Fruit fly (Drosophila melanogaster) whole organism, wandering third instar larva: ENCODE results near the gene sphinx1.

Experiments used
- Abd-B ChIP-seq: fragments of >200 bp; optimal IDR thresholded peaks from 2 replicates; lab custom pipeline; 2017; ENCODE audit warnings: missing biosample characterization, missing genetic modification characterization
- CG32264 ChIP-seq: fragments of 200-800 bp; sonication (Bioruptor generic); optimal IDR thresholded peaks from 2 replicates; lab custom pipeline; 2016; ENCODE audit warnings: missing biosample characterization, missing genetic modification characterization
- CrebA ChIP-seq: fragments of 200-800 bp; sonication (Bioruptor generic); optimal IDR thresholded peaks from 2 replicates; lab custom pipeline; 2016; ENCODE audit warnings: missing biosample characterization, mild to moderate bottlenecking, missing genetic modification characterization, borderline replicate concordance
- Dfd ChIP-seq: fragments of >200 bp; optimal IDR thresholded peaks from 2 replicates; lab custom pipeline; 2017; ENCODE audit warnings: missing biosample characterization, missing genetic modification characterization
- Dif ChIP-seq: fragments of 200-275, 200-300 bp; sonication (Bioruptor generic); optimal IDR thresholded peaks from 2 replicates; lab custom pipeline; 2018; ENCODE audit warnings: missing biosample characterization, missing genetic modification characterization; ENCODE audit not compliant: partially characterized antibody
- GATAd ChIP-seq: sonication (Bioruptor generic); optimal IDR thresholded peaks from 2 replicates; lab custom pipeline; 2016; ENCODE audit warnings: missing biosample characterization, missing genetic modification characterization
- Hnf4 ChIP-seq: fragments of 200-800 bp; sonication (Bioruptor generic); optimal IDR thresholded peaks from 2 replicates; lab custom pipeline; 2016; ENCODE audit warnings: missing biosample characterization, mild to moderate bottlenecking, missing genetic modification characterization
- Hr78 ChIP-seq: fragments of >200 bp; optimal IDR thresholded peaks from 2 replicates; lab custom pipeline; 2017; ENCODE audit warnings: missing biosample characterization, missing genetic modification characterization
- Jra ChIP-seq: sonication (Bioruptor generic); optimal IDR thresholded peaks from 2 replicates; lab custom pipeline; 2016; ENCODE audit warnings: missing biosample characterization, missing genetic modification characterization
- Mio ChIP-seq: sonication (Bioruptor generic); optimal IDR thresholded peaks from 2 replicates; lab custom pipeline; 2016; ENCODE audit warnings: missing biosample characterization, missing genetic modification characterization
- Myc ChIP-seq: fragments of >200 bp; optimal IDR thresholded peaks from 2 replicates; lab custom pipeline; 2017
- N ChIP-seq: fragments of >200 bp; optimal IDR thresholded peaks from 2 replicates; lab custom pipeline; 2018; ENCODE audit warnings: missing biosample characterization, missing external identifiers, missing genetic modification characterization
- OdsH ChIP-seq: fragments of 200-800 bp; sonication (Bioruptor generic); optimal IDR thresholded peaks from 2 replicates; lab custom pipeline; 2016; ENCODE audit warnings: missing biosample characterization, mild to moderate bottlenecking, missing genetic modification characterization
- Rel ChIP-seq, 2 experiments: fragments of 200-800 bp; sonication (Bioruptor generic) in 1 of 2; optimal IDR thresholded peaks; 2 replicates in 1 of 2; 3 replicates in 1 of 2; lab custom pipeline; 2016 to 2019; ENCODE audit warnings: mild to moderate bottlenecking in 2 of 2, missing biosample characterization in 2 of 2, missing genetic modification characterization in 2 of 2, moderate library complexity in 1 of 2
- Sp1 ChIP-seq: fragments of 200-800 bp; sonication (Bioruptor generic); optimal IDR thresholded peaks from 3 replicates; lab custom pipeline; 2019; ENCODE audit warnings: missing biosample characterization, mild to moderate bottlenecking, missing genetic modification characterization, moderate library complexity
- Vsx2 ChIP-seq: fragments of 200-300, 225-300 bp; sonication (Bioruptor generic); optimal IDR thresholded peaks from 2 replicates; lab custom pipeline; 2018; ENCODE audit warnings: missing biosample characterization, missing genetic modification characterization; ENCODE audit not compliant: partially characterized antibody
- br ChIP-seq: fragments of 200-800 bp; sonication (Bioruptor generic); optimal IDR thresholded peaks from 2 replicates; lab custom pipeline; 2016; ENCODE audit warnings: missing biosample characterization, missing genetic modification characterization
- brk ChIP-seq: fragments of 200-800 bp; sonication (Bioruptor generic); optimal IDR thresholded peaks from 2 replicates; lab custom pipeline; 2016; ENCODE audit warnings: missing biosample characterization, mild to moderate bottlenecking, missing genetic modification characterization
- dl ChIP-seq, 2 experiments: fragments of 175-275, 200-275 bp in 1 of 2; fragments of 200-275 bp in 1 of 2; sonication (Bioruptor generic); optimal IDR thresholded peaks; lab custom pipeline; 2018; ENCODE audit warnings: mild to moderate bottlenecking in 2 of 2, missing biosample characterization in 2 of 2, missing genetic modification characterization in 2 of 2, moderate library complexity in 2 of 2; ENCODE audit not compliant: partially characterized antibody in 2 of 2, insufficient read depth in 1 of 2
- dmrt93B ChIP-seq: fragments of 200-800 bp; sonication (Bioruptor generic); optimal IDR thresholded peaks from 2 replicates; lab custom pipeline; 2018; ENCODE audit warnings: missing biosample characterization, mild to moderate bottlenecking, missing genetic modification characterization
- dsf ChIP-seq: sonication (Bioruptor generic); optimal IDR thresholded peaks from 2 replicates; lab custom pipeline; 2016; ENCODE audit warnings: missing biosample characterization, missing genetic modification characterization, borderline replicate concordance
- ey ChIP-seq: fragments of 200-800 bp; sonication (Bioruptor generic); optimal IDR thresholded peaks from 2 replicates; lab custom pipeline; 2016; ENCODE audit warnings: missing biosample characterization, missing genetic modification characterization
- foxo ChIP-seq, 2 experiments: fragments of 200-800 bp; sonication (Bioruptor generic); optimal IDR thresholded peaks; 2 replicates in 1 of 2; 3 replicates in 1 of 2; lab custom pipeline; 2016 to 2017; ENCODE audit warnings: missing biosample characterization in 2 of 2, missing genetic modification characterization in 2 of 2
- h ChIP-seq: fragments of 200-800 bp; sonication (Bioruptor generic); optimal IDR thresholded peaks from 3 replicates; lab custom pipeline; 2016; ENCODE audit warnings: missing biosample characterization, mild to moderate bottlenecking, missing genetic modification characterization
- jim ChIP-seq: fragments of 175-275, 200-325 bp; sonication (Bioruptor generic); optimal IDR thresholded peaks from 2 replicates; lab custom pipeline; 2016; ENCODE audit warnings: missing biosample characterization, mild to moderate bottlenecking, missing genetic modification characterization
- lola ChIP-seq: fragments of >200 bp; optimal IDR thresholded peaks from 2 replicates; lab custom pipeline; 2017; ENCODE audit warnings: missing biosample characterization, missing genetic modification characterization
- pan ChIP-seq: fragments of >200 bp; optimal IDR thresholded peaks from 2 replicates; lab custom pipeline; 2017
- psq ChIP-seq: fragments of 200-800 bp; sonication (Bioruptor generic); optimal IDR thresholded peaks from 3 replicates; lab custom pipeline; 2017; ENCODE audit warnings: missing biosample characterization, mild to moderate bottlenecking, missing genetic modification characterization, moderate library complexity
- rgr ChIP-seq: fragments of 200-800 bp; sonication (Bioruptor generic); optimal IDR thresholded peaks from 3 replicates; lab custom pipeline; 2016; ENCODE audit warnings: missing biosample characterization, mild to moderate bottlenecking, missing genetic modification characterization
- sage ChIP-seq: fragments of 200-800 bp; sonication (Bioruptor generic); optimal IDR thresholded peaks from 2 replicates; lab custom pipeline; 2016; ENCODE audit warnings: missing biosample characterization, mild to moderate bottlenecking, missing genetic modification characterization
- sv ChIP-seq: fragments of 200-800 bp; sonication (Bioruptor generic); optimal IDR thresholded peaks from 3 replicates; lab custom pipeline; 2016; ENCODE audit warnings: missing biosample characterization, missing genetic modification characterization
- tai ChIP-seq: sonication (Bioruptor generic); optimal IDR thresholded peaks from 2 replicates; lab custom pipeline; 2016; ENCODE audit warnings: missing biosample characterization, missing genetic modification characterization
- usp ChIP-seq: fragments of >200 bp; optimal IDR thresholded peaks from 2 replicates; lab custom pipeline; 2017; ENCODE audit warnings: missing biosample characterization, missing genetic modification characterization
- woc ChIP-seq: sonication (Bioruptor generic); optimal IDR thresholded peaks from 2 replicates; lab custom pipeline; 2016; ENCODE audit warnings: missing biosample characterization, mild to moderate bottlenecking, missing genetic modification characterization

The sphinx1 gene

dm6 chr3L:7439305-7439704 is at the start of gene sphinx1:
TSS of gene sphinx1 (minus strand) at chr3L:7439405.
- TF ChIP-seq Myc (lab: Kevin White, UChicago) (no peak), ey (GFP tag; lab: Kevin White, UChicago) (no peak), Dfd (GFP tag; lab: Kevin White, UChicago) (no peak), jim (GFP tag; lab: Kevin White, UChicago) (no peak), usp (no peak), Hnf4 (GFP tag; lab: Kevin White, UChicago) (no peak), psq (GFP tag; lab: Kevin White, UChicago) (no peak), Mio (GFP tag; lab: Kevin White, UChicago) (no peak), dmrt93B (GFP tag; lab: Kevin White, UChicago) (no peak), Jra (GFP tag; lab: Kevin White, UChicago) (no peak), Vsx2 (GFP tag; lab: Kevin White, UChicago) (no peak), dsf (GFP tag; lab: Kevin White, UChicago) (no peak), Sp1 (GFP tag; lab: Kevin White, UChicago) (no peak), Abd-B (GFP tag; lab: Kevin White, UChicago) (no peak)
- TF ChIP-seq, all 38 proteins: peak for 0

dm6 chr3L:7485667-7486066 is 46.5 kb upstream of the sphinx1 start, which contains the start of gene mthl6:
TSS of gene mthl6 (plus strand) at chr3L:7485967.
- TF ChIP-seq CrebA (GFP tag; lab: Kevin White, UChicago) = no peak
- TF ChIP-seq Hnf4 (GFP tag; lab: Kevin White, UChicago) = no peak
- TF ChIP-seq dmrt93B (GFP tag; lab: Kevin White, UChicago) = no peak
- no peak for TF ChIP-seq h
- TF ChIP-seq dl (GFP tag; optimal IDR thresholded peaks at IDR 0.05; lab: Kevin White, UChicago; ENCODE audit: insufficient read depth in 1 of 2, partially characterized antibody in 2 of 2) = no peak
- TF ChIP-seq Vsx2 (GFP tag; lab: Kevin White, UChicago) = no peak
- TF ChIP-seq Rel (GFP tag; optimal IDR thresholded peaks at IDR 0.05; lab: Kevin White, UChicago) = no peak
- no peak for TF ChIP-seq Rel (tag; optimal IDR thresholded peaks at IDR 0.05; lab: Kevin White, UChicago)
- TF ChIP-seq ey (GFP tag; lab: Kevin White, UChicago) = no peak
- no peak for TF ChIP-seq sv (GFP tag; lab: Kevin White, UChicago)
- no peak for TF ChIP-seq br (GFP tag; lab: Kevin White, UChicago)
- TF ChIP-seq tai = no peak
- no peak for TF ChIP-seq pan (lab: Kevin White, UChicago)
- no peak for TF ChIP-seq Dfd (GFP tag; lab: Kevin White, UChicago)
- TF ChIP-seq foxo (GFP tag; optimal IDR thresholded peaks at IDR 0.05; lab: Kevin White, UChicago) = no peak
- TF ChIP-seq Hr78 (GFP tag; lab: Kevin White, UChicago) = no peak
- no peak for TF ChIP-seq CG32264 (GFP tag; lab: Kevin White, UChicago)
- no peak for TF ChIP-seq psq (GFP tag; lab: Kevin White, UChicago)
- no peak for TF ChIP-seq Jra (GFP tag; lab: Kevin White, UChicago)
- TF ChIP-seq N (GFP tag; lab: Kevin White, UChicago) = no peak

- no peak for TF ChIP-seq Vsx2 (GFP tag; lab: Kevin White, UChicago)
- no peak for TF ChIP-seq GATAd
- no peak for TF ChIP-seq CG32264 (GFP tag; lab: Kevin White, UChicago)
- no peak for TF ChIP-seq CrebA (GFP tag; lab: Kevin White, UChicago)
- no peak for TF ChIP-seq Jra (GFP tag; lab: Kevin White, UChicago)
- TF ChIP-seq rgr = no peak
- TF ChIP-seq pan (lab: Kevin White, UChicago) = no peak
- TF ChIP-seq usp = no peak
- no peak for TF ChIP-seq br (GFP tag; lab: Kevin White, UChicago)
- TF ChIP-seq Rel (GFP tag; optimal IDR thresholded peaks at IDR 0.05; lab: Kevin White, UChicago) = no peak
- TF ChIP-seq Rel (tag; optimal IDR thresholded peaks at IDR 0.05; lab: Kevin White, UChicago) = no peak
- no peak for TF ChIP-seq woc (GFP tag; lab: Kevin White, UChicago)
- TF ChIP-seq Abd-B (GFP tag; lab: Kevin White, UChicago) = no peak
Observed at dm6 chr3L:7475270-7475669, 36.1 kb upstream of the sphinx1 start, which contains the start of gene CG43292. TSS of gene CG43292 (plus strand) at chr3L:7475570.

dm6 chr3L:7471259-7471658 is 32.1 kb upstream of the sphinx1 start, which contains the start of gene CG8541:
TSS of gene CG8541 (plus strand) at chr3L:7471559.
- no peak for TF ChIP-seq tai
- no peak for TF ChIP-seq ey (GFP tag; lab: Kevin White, UChicago)
- no peak for TF ChIP-seq h
- TF ChIP-seq sage (GFP tag; lab: Kevin White, UChicago) = no peak
- TF ChIP-seq dl (GFP tag; optimal IDR thresholded peaks at IDR 0.05; lab: Kevin White, UChicago; ENCODE audit: insufficient read depth in 1 of 2, partially characterized antibody in 2 of 2) = no peak
- TF ChIP-seq dmrt93B (GFP tag; lab: Kevin White, UChicago) = no peak
- TF ChIP-seq br (GFP tag; lab: Kevin White, UChicago) = no peak
- no peak for TF ChIP-seq OdsH (GFP tag; lab: Kevin White, UChicago)
- no peak for TF ChIP-seq lola (GFP tag; lab: Kevin White, UChicago)
- no peak for TF ChIP-seq Hnf4 (GFP tag; lab: Kevin White, UChicago)
- TF ChIP-seq Dif (GFP tag; lab: Kevin White, UChicago) = no peak
- TF ChIP-seq Hr78 (GFP tag; lab: Kevin White, UChicago) = no peak
- no peak for TF ChIP-seq usp
- TF ChIP-seq Sp1 (GFP tag; lab: Kevin White, UChicago) = no peak
- TF ChIP-seq Myc (lab: Kevin White, UChicago) = no peak
- TF ChIP-seq psq (GFP tag; lab: Kevin White, UChicago) = no peak
- TF ChIP-seq dsf (GFP tag; lab: Kevin White, UChicago) = no peak
- TF ChIP-seq brk (GFP tag; lab: Kevin White, UChicago) = no peak
- no peak for TF ChIP-seq CG32264 (GFP tag; lab: Kevin White, UChicago)
